Worm (Caenorhabditis elegans): ENCODE measurements around the gene C55A6.10.

DNA sequence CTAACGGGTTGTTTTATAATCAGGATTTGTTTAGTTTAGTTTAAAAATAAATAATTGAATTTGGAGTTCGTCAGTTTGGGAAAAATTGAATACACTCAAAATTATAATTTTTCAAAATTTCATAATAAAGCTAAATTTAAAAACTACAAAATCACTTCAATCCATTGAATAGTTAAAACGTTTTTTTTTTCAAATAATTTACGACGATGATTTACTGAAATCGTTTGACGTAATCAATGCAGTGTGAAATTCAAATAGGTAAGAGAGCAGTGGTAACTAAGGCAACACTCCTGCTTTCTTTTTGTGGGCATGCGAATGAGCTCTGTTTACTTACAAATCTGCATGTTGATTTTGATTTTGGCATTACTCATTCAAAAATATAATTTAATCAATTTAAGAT, 40.1 kb downstream of the C55A6.10 start, which contains the start of gene F38B7.10:
- TF ChIP-seq him-1 (tag; optimal IDR thresholded peaks at IDR 0.05) (no peak), dao-5 (tag; optimal IDR thresholded peaks at IDR 0.05) (no peak), W03F9.2 (tag; optimal IDR thresholded peaks at IDR 0.05) (no peak)
